Fruit fly (Drosophila melanogaster): ENCODE measurements around the gene Pyroxd1.

The Pyroxd1 gene

dm6 chr2L:20086295-20087096 is 4.7 kb upstream of the Pyroxd1 start (continued):
- TF ChIP-seq Rfx (GFP tag; IDR thresholded peaks at IDR 0.05) (peak; percentile 73), Xbp1 (GFP tag; optimal IDR thresholded peaks at IDR 0.05) (peak; percentile 83), H15 (GFP tag; IDR thresholded peaks at IDR 0.05) (peak; percentile 89), hkb (optimal IDR thresholded peaks at IDR 0.05) (no peak), hkb (GFP tag; IDR thresholded peaks at IDR 0.05) (peak; percentile 91), CG3995 (GFP tag; optimal IDR thresholded peaks at IDR 0.05) (peak; percentile 2), Dip2 (GFP tag; IDR thresholded peaks at IDR 0.05) (no peak; the same call in 1 of the 2 replicates), HLHmδ (GFP tag; optimal IDR thresholded peaks at IDR 0.05) (peak; percentile 79), MESR4 (GFP tag; optimal IDR thresholded peaks at IDR 0.05) (peak; percentile 26), CG13624 (GFP tag; optimal IDR thresholded peaks at IDR 0.05) (peak; percentile 87), CG10959 (GFP tag; IDR thresholded peaks at IDR 0.05) (peak; percentile 59), CG8281 (tag; optimal IDR thresholded peaks at IDR 0.05) (peak; percentile 61), CG11723 (GFP tag; optimal IDR thresholded peaks at IDR 0.05) (peak; percentile 51), zf30C (GFP tag; optimal IDR thresholded peaks at IDR 0.05) (peak; percentile 68), ind (GFP tag; optimal IDR thresholded peaks at IDR 0.05) (peak; percentile 74), tx (GFP tag; optimal IDR thresholded peaks at IDR 0.05) (peak; percentile 74), aop (GFP tag; IDR thresholded peaks at IDR 0.05) (peak; percentile 5; the same call in 1 of the 2 replicates), trem (tag; optimal IDR thresholded peaks at IDR 0.05) (peak; percentile 71), CG10543 (GFP tag; optimal IDR thresholded peaks at IDR 0.05) (peak; percentile 70), shn (GFP tag; optimal IDR thresholded peaks at IDR 0.05) (peak; percentile 47), fd64A (GFP tag; optimal IDR thresholded peaks at IDR 0.05) (peak; percentile 77), CG11093 (GFP tag; IDR thresholded peaks at IDR 0.05) (peak; percentile 84), Sry-δ (GFP tag; optimal IDR thresholded peaks at IDR 0.05) (peak; percentile 42), CG12071 (GFP tag; optimal IDR thresholded peaks at IDR 0.05) (peak; percentile 83), YL-1 (GFP tag; optimal IDR thresholded peaks at IDR 0.05) (peak; percentile 60), so (GFP tag; IDR thresholded peaks at IDR 0.05) (peak; percentile 92), ranshi (GFP tag; IDR thresholded peaks at IDR 0.05) (peak; percentile 81), CG15696 (tag; optimal IDR thresholded peaks at IDR 0.05) (peak; percentile 50), CG3065 (GFP tag; optimal IDR thresholded peaks at IDR 0.05) (no peak), D19A (tag; optimal IDR thresholded peaks at IDR 0.05) (peak; percentile 60), CG4617 (GFP tag; optimal IDR thresholded peaks at IDR 0.05; ENCODE audit: borderline replicate concordance) (no peak), dmrt11E (tag; optimal IDR thresholded peaks at IDR 0.05) (peak; percentile 80), jing (GFP tag; optimal IDR thresholded peaks at IDR 0.05) (peak; percentile 62), bab2 (GFP tag; optimal IDR thresholded peaks at IDR 0.05) (peak; percentile 85), ara (GFP tag; IDR thresholded peaks at IDR 0.05) (peak; percentile 93), btn (GFP tag; optimal IDR thresholded peaks at IDR 0.05) (peak; percentile 67), jigr1 (GFP tag; IDR thresholded peaks at IDR 0.05) (peak; percentile 71; the same call in 2 of the 3 replicates), hb (GFP tag; IDR thresholded peaks at IDR 0.05; ENCODE audit: partially characterized antibody) (0 out of 3 replicates have a peak, but pooled peaks have one; percentile 57), Abd-B (GFP tag; optimal IDR thresholded peaks at IDR 0.05) (peak; percentile 37), tup (GFP tag; optimal IDR thresholded peaks at IDR 0.05) (peak; percentile 61), CG8478 (optimal IDR thresholded peaks at IDR 0.05) (no peak), Trl (optimal IDR thresholded peaks at IDR 0.05) (no peak), Trl (GFP tag; optimal IDR thresholded peaks at IDR 0.05) (peak; percentile 81), Lpt (GFP tag; optimal IDR thresholded peaks at IDR 0.05) (no peak), bowl (GFP tag; IDR thresholded peaks at IDR 0.05) (peak; percentile 62), chm (GFP tag; IDR thresholded peaks at IDR 0.05) (peak; percentile 83; the same call in 1 of the 2 replicates), nom (GFP tag; optimal IDR thresholded peaks at IDR 0.05) (peak; percentile 47), H2.0 (GFP tag; IDR thresholded peaks at IDR 0.05) (peak; percentile 77), Atf3 (GFP tag; optimal IDR thresholded peaks at IDR 0.05) (peak; percentile 76), pita (GFP tag; optimal IDR thresholded peaks at IDR 0.05) (no peak)
